Worm (Caenorhabditis elegans) whole organism, young adult: ENCODE results near the gene R06B10.7.

Experiments
- C06A6.2 ChIP-seq: fragments of 200-800 bp; sonication (Bioruptor generic); conservative IDR thresholded peaks from 2 replicates; pipeline ENCODE4 v1.3.6; 2022; ENCODE audit warnings: missing genetic modification characterization, missing compliant biosample characterization
- Y53G8AR.9 ChIP-seq: fragments of 200-800 bp; sonication (Bioruptor generic); conservative IDR thresholded peaks from 2 replicates; pipeline ENCODE4 v1.3.6; 2022; ENCODE audit warnings: missing genetic modification reagents, missing genetic modification characterization, missing compliant biosample characterization
- ama-1 ChIP-seq, 3 experiments: fragments of 150-350 bp in 1 of 3; sonication (generic microtip) in 2 of 3; optimal IDR thresholded peaks; 2 replicates each; lab custom pipeline; 2014 to 2018; ENCODE audit warnings: missing biosample characterization in 2 of 3, missing genetic modification characterization in 2 of 3, missing genetic modification reagents in 2 of 3
- dpl-1 ChIP-seq: fragments of 150-350 bp; optimal IDR thresholded peaks from 2 replicates; lab custom pipeline; 2014; ENCODE audit warnings: missing biosample characterization, missing genetic modification reagents, missing genetic modification characterization
- egl-44 ChIP-seq: fragments of 200-800 bp; sonication (Bioruptor generic); IDR thresholded peaks from 2 replicates; pipeline ENCODE4 v1.3.6; 2022; ENCODE audit warnings: missing genetic modification reagents, missing genetic modification characterization, missing compliant biosample characterization
- lsy-27 ChIP-seq: sonication (generic microtip); optimal IDR thresholded peaks from 2 replicates; lab custom pipeline; 2017; ENCODE audit warnings: missing genetic modification characterization, mild to moderate bottlenecking, missing compliant biosample characterization, antibody characterized with exemption, missing genotype, borderline replicate concordance; ENCODE audit not compliant: insufficient read depth
- nhr-120 ChIP-seq: fragments of 200-800 bp; sonication (Bioruptor generic); IDR thresholded peaks from 2 replicates; pipeline ENCODE4 v1.3.6; 2022; ENCODE audit warnings: missing genetic modification characterization, missing compliant biosample characterization
- snpc-4 ChIP-seq, 5 experiments: fragments of 150-350 bp in 1 of 5; sonication (generic microtip) in 4 of 5; optimal IDR thresholded peaks; 2 replicates each; lab custom pipeline; 2014 to 2018; ENCODE audit warnings: missing genetic modification characterization in 5 of 5, missing biosample characterization in 3 of 5, antibody characterized with exemption in 2 of 5, mild to moderate bottlenecking in 2 of 5, missing compliant biosample characterization in 2 of 5, missing genotype in 2 of 5, moderate library complexity in 2 of 5, missing genetic modification reagents in 1 of 5

DNA sequence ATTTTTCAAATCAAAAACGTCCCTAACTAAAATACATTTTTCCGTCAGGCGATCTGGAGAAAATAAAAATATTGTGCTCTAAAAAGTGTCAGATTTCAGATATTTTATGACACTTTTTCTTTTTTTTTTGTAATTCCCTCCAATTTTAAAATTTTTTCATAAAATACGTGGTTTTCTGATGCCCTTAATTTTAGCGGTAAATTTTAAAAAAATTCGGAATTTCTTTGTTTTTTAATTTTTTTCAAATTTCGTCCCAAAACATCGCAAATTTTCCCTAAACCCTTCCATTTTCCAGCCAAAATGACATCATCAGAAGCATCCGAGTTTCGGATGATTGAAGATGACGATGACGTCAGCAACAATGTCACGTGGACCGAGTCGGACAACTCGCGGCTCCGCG is 9.6 kb downstream of the R06B10.7 start, which contains the start of gene trp-2:
- TF ChIP-seq snpc-4 (GFP tag; optimal IDR thresholded peaks at IDR 0.05; lab: Kevin White, UChicago) (no peak), snpc-4 (tag; optimal IDR thresholded peaks at IDR 0.05; lab: Kevin White, UChicago) (no peak), ama-1 (optimal IDR thresholded peaks at IDR 0.05; lab: Kevin White, UChicago) (no peak), ama-1 (GFP tag; optimal IDR thresholded peaks at IDR 0.05; lab: Kevin White, UChicago) (no peak), C06A6.2 (GFP tag; lab: Robert Waterston, UW) (no peak), lsy-27 (tag; lab: Kevin White, UChicago) (no peak), egl-44 (GFP tag; lab: Robert Waterston, UW) (no peak), Y53G8AR.9 (no peak), dpl-1 (GFP tag; lab: Kevin White, UChicago) (no peak), nhr-120 (GFP tag; lab: Robert Waterston, UW) (no peak)
